Fruit fly (Drosophila melanogaster) whole organism, embryonic: ENCODE measurements around the gene Hpd.

Experiments used
- Aef1 ChIP-seq: fragments of 200-800 bp; sonication (Bioruptor generic); IDR thresholded peaks from 3 replicates; pipeline ENCODE4 v1.3.6; 2022; ENCODE audit warnings: missing biosample characterization, missing genetic modification characterization
- CG10959 ChIP-seq: fragments of 200-800 bp; sonication (Bioruptor generic); IDR thresholded peaks from 2 replicates; pipeline ENCODE4 v1.3.6; 2022; ENCODE audit warnings: missing biosample characterization, missing genetic modification characterization
- CG11696 ChIP-seq: fragments of 200-800 bp; sonication (Bioruptor generic); IDR thresholded peaks from 2 replicates; pipeline ENCODE4 v1.3.6; 2022; ENCODE audit warnings: missing biosample characterization, missing genetic modification characterization
- CG12391 ChIP-seq: fragments of 200-800 bp; sonication (Bioruptor generic); optimal IDR thresholded peaks from 3 replicates; lab custom pipeline; 2018; ENCODE audit warnings: missing biosample characterization, mild to moderate bottlenecking, missing genetic modification characterization, moderate library complexity
- CG13287 ChIP-seq: fragments of 200-800 bp; sonication (Bioruptor generic); IDR thresholded peaks from 2 replicates; pipeline ENCODE4 v1.3.6; 2022; ENCODE audit warnings: missing biosample characterization, missing genetic modification characterization; ENCODE audit not compliant: partially characterized antibody
- CG13624 ChIP-seq: fragments of 200-800 bp; sonication (Bioruptor generic); optimal IDR thresholded peaks from 2 replicates; lab custom pipeline; 2016; ENCODE audit warnings: missing biosample characterization, missing genetic modification characterization
- CG15479 ChIP-seq: fragments of 200-800 bp; sonication (Bioruptor generic); optimal IDR thresholded peaks from 3 replicates; lab custom pipeline; 2019; ENCODE audit warnings: missing biosample characterization, mild to moderate bottlenecking, missing genetic modification characterization, moderate library complexity
- CG15696 ChIP-seq: fragments of 200-800 bp; sonication (Bioruptor generic); optimal IDR thresholded peaks from 2 replicates; lab custom pipeline; 2019; ENCODE audit warnings: missing biosample characterization, mild to moderate bottlenecking, missing genetic modification characterization, moderate library complexity
- CG18011 ChIP-seq: fragments of 200-800 bp; sonication (Bioruptor generic); optimal IDR thresholded peaks from 2 replicates; lab custom pipeline; 2017; ENCODE audit warnings: missing biosample characterization, missing genetic modification characterization, mild to moderate bottlenecking, moderate library complexity, missing genotype
- CG18262 ChIP-seq: fragments of 200-800 bp; optimal IDR thresholded peaks from 3 replicates; lab custom pipeline; 2019; ENCODE audit warnings: missing biosample characterization, mild to moderate bottlenecking, missing genetic modification characterization, moderate library complexity
- CG18599 ChIP-seq: fragments of 200-800 bp; sonication (Bioruptor generic); optimal IDR thresholded peaks from 3 replicates; lab custom pipeline; 2017; ENCODE audit warnings: missing biosample characterization, missing genetic modification characterization, mild to moderate bottlenecking, moderate library complexity, missing genetic modification reagents
- CG34224 ChIP-seq: fragments of 200-800 bp; sonication (Bioruptor generic); IDR thresholded peaks from 3 replicates; pipeline ENCODE4 v1.3.6; 2022; ENCODE audit warnings: missing biosample characterization, missing genetic modification characterization; ENCODE audit not compliant: partially characterized antibody
- CG42726 ChIP-seq: fragments of 200-800 bp; sonication (Bioruptor generic); IDR thresholded peaks from 2 replicates; pipeline ENCODE4 v1.3.6; 2022; ENCODE audit warnings: missing biosample characterization, missing genetic modification characterization; ENCODE audit not compliant: partially characterized antibody
- CG7556 ChIP-seq: fragments of 200-800 bp; sonication (Bioruptor generic); optimal IDR thresholded peaks from 2 replicates; lab custom pipeline; 2017; ENCODE audit warnings: missing biosample characterization, mild to moderate bottlenecking, missing genetic modification characterization
- CG7987 ChIP-seq: fragments of 200-800 bp; sonication (Bioruptor generic); optimal IDR thresholded peaks from 2 replicates; lab custom pipeline; 2018; ENCODE audit warnings: missing biosample characterization, mild to moderate bottlenecking, missing genetic modification characterization, moderate library complexity
- CG8924 ChIP-seq: fragments of 200-800 bp; optimal IDR thresholded peaks from 3 replicates; lab custom pipeline; 2019; ENCODE audit warnings: missing biosample characterization, mild to moderate bottlenecking, missing genetic modification characterization, moderate library complexity
- CG9437 ChIP-seq: fragments of 200-800 bp; sonication (Bioruptor generic); optimal IDR thresholded peaks from 2 replicates; lab custom pipeline; 2018; ENCODE audit warnings: missing biosample characterization, mild to moderate bottlenecking, missing genetic modification characterization
- CG9932 ChIP-seq: fragments of 200-800 bp; sonication (Bioruptor generic); IDR thresholded peaks from 2 replicates; pipeline ENCODE4 v1.3.6; 2022; ENCODE audit warnings: missing biosample characterization, missing genetic modification characterization
- CrebB ChIP-seq: fragments of 200-800 bp; sonication (Bioruptor generic); optimal IDR thresholded peaks from 3 replicates; lab custom pipeline; 2018; ENCODE audit warnings: missing biosample characterization, mild to moderate bottlenecking, missing genetic modification characterization
- Dad ChIP-seq: fragments of 200-800 bp; sonication (Bioruptor generic); optimal IDR thresholded peaks from 3 replicates; lab custom pipeline; 2016; ENCODE audit warnings: missing biosample characterization, missing genetic modification characterization
- Deaf1 ChIP-seq: fragments of 200-800 bp; optimal IDR thresholded peaks from 3 replicates; lab custom pipeline; 2019; ENCODE audit warnings: missing biosample characterization, mild to moderate bottlenecking, missing genetic modification characterization, moderate library complexity
- Eip74EF ChIP-seq, 2 experiments: fragments of 200-800 bp in 1 of 2; fragments of >200 bp in 1 of 2; sonication (Bioruptor generic) in 1 of 2; optimal IDR thresholded peaks; 2 replicates each; lab custom pipeline; 2017 to 2019; ENCODE audit warnings: missing biosample characterization in 2 of 2, missing genetic modification characterization in 2 of 2, mild to moderate bottlenecking in 1 of 2, moderate library complexity in 1 of 2
- Fer3 ChIP-seq: fragments of 200-800 bp; sonication (Bioruptor generic); optimal IDR thresholded peaks from 2 replicates; lab custom pipeline; 2018; ENCODE audit warnings: missing biosample characterization, mild to moderate bottlenecking, missing genetic modification characterization, moderate library complexity
- GATAe ChIP-seq: fragments of 200-800 bp; sonication (Bioruptor generic); conservative IDR thresholded peaks from 2 replicates; pipeline ENCODE4 v1.3.6; 2022; ENCODE audit warnings: missing biosample characterization, missing genetic modification characterization
- Hr51 ChIP-seq, 2 experiments: fragments of 200-800 bp; sonication (Bioruptor generic); optimal IDR thresholded peaks; 2 replicates in 1 of 2; 3 replicates in 1 of 2; lab custom pipeline; 2016 to 2018; ENCODE audit warnings: missing biosample characterization in 2 of 2, missing genetic modification characterization in 2 of 2, mild to moderate bottlenecking in 1 of 2, moderate library complexity in 1 of 2
- Jarid2 ChIP-seq: fragments of 200-800 bp; sonication (Bioruptor generic); optimal IDR thresholded peaks from 3 replicates; lab custom pipeline; 2017; ENCODE audit warnings: mild to moderate bottlenecking, missing biosample characterization, missing genetic modification reagents, missing genetic modification characterization
- NK7.1 ChIP-seq: fragments of 200-800 bp; sonication (Bioruptor generic); optimal IDR thresholded peaks from 3 replicates; lab custom pipeline; 2016; ENCODE audit warnings: missing biosample characterization, missing genetic modification characterization
- Nf-YC ChIP-seq: fragments of 200-800 bp; optimal IDR thresholded peaks from 3 replicates; lab custom pipeline; 2019; ENCODE audit warnings: missing biosample characterization, mild to moderate bottlenecking, missing genetic modification characterization, moderate library complexity
- Rfx ChIP-seq: fragments of 200-800 bp; sonication (Bioruptor generic); IDR thresholded peaks from 2 replicates; pipeline ENCODE4 v1.3.6; 2022; ENCODE audit warnings: missing biosample characterization, missing genetic modification characterization
- Sox100B ChIP-seq: fragments of 200-800 bp; sonication (Bioruptor generic); optimal IDR thresholded peaks from 3 replicates; lab custom pipeline; 2018; ENCODE audit warnings: missing biosample characterization, mild to moderate bottlenecking, missing genetic modification characterization
- Ssrp ChIP-seq: fragments of 200-800 bp; sonication (Bioruptor generic); optimal IDR thresholded peaks from 2 replicates; lab custom pipeline; 2018; ENCODE audit warnings: missing biosample characterization, mild to moderate bottlenecking, missing genetic modification characterization, moderate library complexity
- ci ChIP-seq: fragments of 200-800 bp; sonication (Bioruptor generic); IDR thresholded peaks from 3 replicates; pipeline ENCODE4 v1.3.6; 2022; ENCODE audit warnings: missing biosample characterization, missing genetic modification characterization
- emc ChIP-seq: fragments of 200-800 bp; sonication (Bioruptor generic); optimal IDR thresholded peaks from 2 replicates; lab custom pipeline; 2016; ENCODE audit warnings: missing biosample characterization, missing genetic modification characterization
- exex ChIP-seq: fragments of 200-800 bp; sonication (Bioruptor generic); optimal IDR thresholded peaks from 4 replicates; lab custom pipeline; 2018; ENCODE audit warnings: missing biosample characterization, mild to moderate bottlenecking, missing genetic modification characterization, moderate library complexity
- fu2 ChIP-seq: fragments of 200-800 bp; sonication (Bioruptor generic); optimal IDR thresholded peaks from 2 replicates; lab custom pipeline; 2016; ENCODE audit warnings: missing biosample characterization, missing genetic modification characterization
- hkb ChIP-seq, 2 experiments: fragments of 200-800 bp in 1 of 2; fragments of >200 bp in 1 of 2; sonication (Bioruptor generic) in 1 of 2; IDR thresholded peaks in 1 of 2; optimal IDR thresholded peaks in 1 of 2; 2 replicates each; pipeline versions ENCODE4 v1.3.6 to Lab custom; 2017 to 2022; ENCODE audit warnings: missing biosample characterization in 1 of 2, missing genetic modification characterization in 1 of 2
- mam ChIP-seq: fragments of 200-800 bp; sonication (Bioruptor generic); optimal IDR thresholded peaks from 3 replicates; lab custom pipeline; 2016; ENCODE audit warnings: missing biosample characterization, missing genetic modification characterization
- mirr ChIP-seq: fragments of 200-800 bp; sonication (Bioruptor generic); optimal IDR thresholded peaks from 3 replicates; lab custom pipeline; 2018; ENCODE audit warnings: missing biosample characterization, mild to moderate bottlenecking, missing genetic modification characterization
- nerfin-1 ChIP-seq: fragments of 200-800 bp; sonication (Bioruptor generic); optimal IDR thresholded peaks from 3 replicates; lab custom pipeline; 2019; ENCODE audit warnings: missing biosample characterization, mild to moderate bottlenecking, missing genetic modification characterization, moderate library complexity
- onecut ChIP-seq: fragments of 200-800 bp; sonication (Bioruptor generic); IDR thresholded peaks from 2 replicates; pipeline ENCODE4 v1.3.6; 2022; ENCODE audit warnings: missing biosample characterization, missing genetic modification characterization
- pho ChIP-seq: fragments of 200-800 bp; sonication (Bioruptor generic); optimal IDR thresholded peaks from 2 replicates; lab custom pipeline; 2016; ENCODE audit warnings: missing biosample characterization, missing genetic modification characterization
- shn ChIP-seq: fragments of 200-800 bp; sonication (Bioruptor generic); optimal IDR thresholded peaks from 3 replicates; lab custom pipeline; 2016; ENCODE audit warnings: missing biosample characterization, missing genetic modification characterization
- sna ChIP-seq: fragments of 200-800 bp; sonication (Bioruptor generic); IDR thresholded peaks from 2 replicates; pipeline ENCODE4 v1.3.6; 2022; ENCODE audit warnings: missing biosample characterization, missing genetic modification characterization; ENCODE audit not compliant: partially characterized antibody
- zen ChIP-seq: fragments of 200-800 bp; sonication (Bioruptor generic); optimal IDR thresholded peaks from 3 replicates; lab custom pipeline; 2018; ENCODE audit warnings: missing biosample characterization, mild to moderate bottlenecking, missing genetic modification characterization, moderate library complexity

The Hpd gene

DNA sequence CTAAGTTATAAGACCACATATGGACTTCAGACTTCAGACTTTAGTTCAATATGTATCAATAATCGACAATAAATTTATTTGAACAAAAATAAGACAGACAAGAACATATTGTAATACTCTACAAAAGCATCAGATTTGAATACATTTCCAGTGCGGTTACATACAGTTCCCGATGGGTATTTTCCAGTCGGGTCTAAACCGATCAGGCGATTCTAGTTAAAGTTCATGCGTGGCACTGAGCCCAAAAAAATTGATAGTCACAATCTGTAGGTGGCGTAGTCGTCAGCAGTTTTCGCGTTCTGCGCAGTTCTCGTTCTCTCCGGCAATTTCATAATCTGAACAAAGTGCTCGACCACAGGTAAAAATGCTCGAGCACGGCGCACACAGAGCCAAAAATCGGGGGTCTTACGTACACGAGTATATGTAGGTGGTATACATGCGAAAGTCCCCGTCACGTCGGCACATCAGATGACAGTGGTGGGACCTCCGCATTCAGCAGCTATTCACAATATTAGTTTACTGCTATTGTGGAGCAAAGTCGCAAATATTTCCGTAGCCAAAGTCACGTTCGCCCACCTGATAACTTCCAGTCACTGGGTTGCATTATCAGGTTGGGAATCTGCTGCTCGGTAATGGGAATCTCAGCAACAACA is 44.3 kb downstream of the Hpd start (continued):
- TF ChIP-seq CG7556 (GFP tag; lab: Kevin White, UChicago) (peak; percentile 51), CG42726 (GFP tag; lab: Robert Waterston, UW) (no peak), CG11696 (no peak), CG13287 (peak; percentile 48), Nf-YC (tag; lab: Kevin White, UChicago) (peak; percentile 33), Eip74EF (GFP tag; optimal IDR thresholded peaks at IDR 0.05; lab: Kevin White, UChicago) (no peak), nerfin-1 (tag; lab: Kevin White, UChicago) (no peak), hkb (optimal IDR thresholded peaks at IDR 0.05; lab: Kevin White, UChicago) (no peak), hkb (GFP tag; IDR thresholded peaks at IDR 0.05; lab: Robert Waterston, UW) (no peak), Rfx (GFP tag; lab: Robert Waterston, UW) (peak; percentile 75), GATAe (no peak; the same call in 1 of the 2 replicates), pho (GFP tag; lab: Kevin White, UChicago) (peak; percentile 64), NK7.1 (no peak), CG7987 (GFP tag; lab: Kevin White, UChicago) (peak; percentile 44), CG10959 (GFP tag; lab: Robert Waterston, UW) (no peak), zen (tag; lab: Kevin White, UChicago) (no peak), shn (GFP tag; lab: Kevin White, UChicago) (peak; percentile 29), CG13624 (GFP tag; lab: Kevin White, UChicago) (peak; percentile 85), CrebB (tag; lab: Kevin White, UChicago) (peak; percentile 44), onecut (GFP tag; lab: Robert Waterston, UW) (0 out of 2 replicates have a peak, but pooled peaks have one; percentile 12), CG15479 (GFP tag; lab: Kevin White, UChicago) (no peak), CG12391 (tag; lab: Kevin White, UChicago) (peak; percentile 38), ci (GFP tag; lab: Robert Waterston, UW) (no peak), Aef1 (GFP tag; lab: Robert Waterston, UW) (peak; percentile 33; the same call in 1 of the 3 replicates), CG18011 (GFP tag; lab: Kevin White, UChicago) (no peak), CG9437 (GFP tag; lab: Kevin White, UChicago) (no peak), mam (peak; percentile 58), Jarid2 (GFP tag; lab: Kevin White, UChicago) (no peak), exex (peak; percentile 71), Ssrp (tag; lab: Kevin White, UChicago) (no peak), fu2 (GFP tag; lab: Kevin White, UChicago) (peak; percentile 19), CG18262 (tag; lab: Kevin White, UChicago) (peak; percentile 22), CG8924 (peak; percentile 52), CG18599 (peak; percentile 74), CG15696 (no peak), emc (GFP tag; lab: Kevin White, UChicago) (peak; percentile 56), sna (GFP tag; lab: Robert Waterston, UW) (no peak), Deaf1 (tag; lab: Kevin White, UChicago) (peak; percentile 37), Sox100B (GFP tag; lab: Kevin White, UChicago) (peak; percentile 13), Hr51 (GFP tag; optimal IDR thresholded peaks at IDR 0.05; lab: Kevin White, UChicago) (peak; percentile 28 to 62), CG34224 (GFP tag; lab: Robert Waterston, UW) (peak; percentile 42; the same call in 2 of the 3 replicates), mirr (GFP tag; lab: Kevin White, UChicago) (peak; percentile 63), Dad (GFP tag; lab: Kevin White, UChicago) (no peak), CG9932 (GFP tag; lab: Robert Waterston, UW) (peak; percentile 62), Fer3 (tag; lab: Kevin White, UChicago) (peak; percentile 31)
